Worm (Caenorhabditis elegans) whole organism, late embryonic: ENCODE measurements around the gene galt-1.

ENCODE experiments used
- C08G9.2 ChIP-seq: sonication (generic microtip); optimal IDR thresholded peaks from 2 replicates; lab custom pipeline; 2016; ENCODE audit warnings: mild to moderate bottlenecking, missing genetic modification characterization, moderate library complexity, missing compliant biosample characterization
- F13H6.1 ChIP-seq: sonication (generic microtip); optimal IDR thresholded peaks from 2 replicates; lab custom pipeline; 2016; ENCODE audit warnings: missing genetic modification characterization, missing compliant biosample characterization
- Y22D7AL.16 ChIP-seq: sonication (generic microtip); optimal IDR thresholded peaks from 2 replicates; lab custom pipeline; 2016; ENCODE audit warnings: missing genetic modification characterization, missing compliant biosample characterization
- ahr-1 ChIP-seq: sonication (generic microtip); optimal IDR thresholded peaks from 2 replicates; lab custom pipeline; 2016; ENCODE audit warnings: missing genetic modification characterization, missing compliant biosample characterization
- ceh-14 ChIP-seq: sonication (generic microtip); optimal IDR thresholded peaks from 2 replicates; lab custom pipeline; 2016; ENCODE audit warnings: missing genotype, missing genetic modification characterization, missing compliant biosample characterization
- ceh-18 ChIP-seq: sonication (generic microtip); optimal IDR thresholded peaks from 2 replicates; lab custom pipeline; 2016; ENCODE audit warnings: missing genetic modification characterization, missing compliant biosample characterization
- ceh-2 ChIP-seq: sonication (generic microtip); optimal IDR thresholded peaks from 2 replicates; lab custom pipeline; 2016; ENCODE audit warnings: missing genotype, missing genetic modification characterization, missing compliant biosample characterization
- ceh-24 ChIP-seq: sonication (generic microtip); optimal IDR thresholded peaks from 2 replicates; lab custom pipeline; 2016; ENCODE audit warnings: mild to moderate bottlenecking, missing genetic modification characterization, missing compliant biosample characterization
- ceh-30 ChIP-seq: fragments of 150-350 bp; optimal IDR thresholded peaks from 2 replicates; lab custom pipeline; 2014; ENCODE audit warnings: missing biosample characterization, missing genetic modification characterization
- ceh-45 ChIP-seq: fragments of 200-800 bp; sonication (Bioruptor generic); IDR thresholded peaks from 2 replicates; pipeline ENCODE4 v1.3.6; 2022; ENCODE audit warnings: missing genetic modification reagents, missing genetic modification characterization, missing compliant biosample characterization
- ceh-9 ChIP-seq: sonication (generic microtip); optimal IDR thresholded peaks from 2 replicates; lab custom pipeline; 2016; ENCODE audit warnings: mild to moderate bottlenecking, missing genetic modification characterization, inconsistent platforms, missing compliant biosample characterization
- dve-1 ChIP-seq: sonication (generic microtip); optimal IDR thresholded peaks from 2 replicates; lab custom pipeline; 2017; ENCODE audit warnings: antibody characterized with exemption, mild to moderate bottlenecking, missing genetic modification characterization, missing compliant biosample characterization
- elt-2 ChIP-seq: sonication (generic microtip); optimal IDR thresholded peaks from 2 replicates; lab custom pipeline; 2016; ENCODE audit warnings: missing genetic modification reagents, missing genetic modification characterization, missing compliant biosample characterization
- elt-4 ChIP-seq: sonication (generic microtip); optimal IDR thresholded peaks from 2 replicates; lab custom pipeline; 2016; ENCODE audit warnings: missing genetic modification characterization, missing compliant biosample characterization
- ets-4 ChIP-seq: sonication (generic microtip); optimal IDR thresholded peaks from 2 replicates; lab custom pipeline; 2016; ENCODE audit warnings: missing genetic modification characterization, missing compliant biosample characterization
- fkh-10 ChIP-seq: fragments of 150-350 bp; optimal IDR thresholded peaks from 2 replicates; lab custom pipeline; 2014; ENCODE audit warnings: missing biosample characterization, missing genetic modification reagents, missing genetic modification characterization
- fkh-6 ChIP-seq: sonication (generic microtip); optimal IDR thresholded peaks from 2 replicates; lab custom pipeline; 2016; ENCODE audit warnings: missing genetic modification characterization, missing compliant biosample characterization
- gmeb-2 ChIP-seq: sonication (generic microtip); optimal IDR thresholded peaks from 2 replicates; lab custom pipeline; 2016; ENCODE audit warnings: missing genetic modification characterization, inconsistent platforms, missing compliant biosample characterization
- hlh-15 ChIP-seq: sonication (generic microtip); optimal IDR thresholded peaks from 2 replicates; lab custom pipeline; 2016; ENCODE audit warnings: missing genetic modification characterization, missing compliant biosample characterization
- hlh-30 ChIP-seq: sonication (generic microtip); optimal IDR thresholded peaks from 2 replicates; lab custom pipeline; 2017; ENCODE audit warnings: antibody characterized with exemption, missing genetic modification characterization, missing compliant biosample characterization; ENCODE audit not compliant: insufficient read depth
- mec-3 ChIP-seq: sonication (generic microtip); optimal IDR thresholded peaks from 2 replicates; lab custom pipeline; 2016; ENCODE audit warnings: borderline replicate concordance, missing genetic modification characterization, missing compliant biosample characterization
- nfya-1 ChIP-seq: sonication (generic microtip); optimal IDR thresholded peaks from 2 replicates; lab custom pipeline; 2017; ENCODE audit warnings: missing genetic modification characterization, mild to moderate bottlenecking, missing compliant biosample characterization, antibody characterized with exemption, moderate library complexity
- nhr-11 ChIP-seq: fragments of 150-350 bp; optimal IDR thresholded peaks from 2 replicates; lab custom pipeline; 2014; ENCODE audit warnings: missing biosample characterization, missing genetic modification characterization
- npax-4 ChIP-seq: sonication (generic microtip); optimal IDR thresholded peaks from 2 replicates; lab custom pipeline; 2016; ENCODE audit warnings: missing genetic modification characterization, missing compliant biosample characterization
- pag-3 ChIP-seq: sonication (generic microtip); optimal IDR thresholded peaks from 2 replicates; lab custom pipeline; 2016; ENCODE audit warnings: missing compliant biosample characterization, missing genetic modification characterization, borderline replicate concordance
- pat-9 ChIP-seq: fragments of 200-800 bp; sonication (Bioruptor generic); optimal IDR thresholded peaks from 2 replicates; lab custom pipeline; 2018; ENCODE audit warnings: mild to moderate bottlenecking, missing genetic modification characterization, moderate library complexity, missing compliant biosample characterization
- rnt-1 ChIP-seq: sonication (generic microtip); optimal IDR thresholded peaks from 2 replicates; lab custom pipeline; 2016; ENCODE audit warnings: missing genetic modification characterization, missing compliant biosample characterization
- sdc-2 ChIP-seq: sonication (generic microtip); optimal IDR thresholded peaks from 2 replicates; lab custom pipeline; 2016; ENCODE audit warnings: missing genotype, missing genetic modification characterization, missing compliant biosample characterization
- sox-4 ChIP-seq: sonication (generic microtip); optimal IDR thresholded peaks from 2 replicates; lab custom pipeline; 2017; ENCODE audit warnings: mild to moderate bottlenecking, missing genetic modification characterization, inconsistent platforms, missing compliant biosample characterization
- syd-9 ChIP-seq: sonication (generic microtip); optimal IDR thresholded peaks from 2 replicates; lab custom pipeline; 2016; ENCODE audit warnings: mild to moderate bottlenecking, missing genetic modification characterization, moderate library complexity, missing compliant biosample characterization
- tbx-7 ChIP-seq: sonication (generic microtip); optimal IDR thresholded peaks from 2 replicates; lab custom pipeline; 2016; ENCODE audit warnings: missing genotype, missing genetic modification characterization, missing compliant biosample characterization
- ttx-3 ChIP-seq: sonication (generic microtip); optimal IDR thresholded peaks from 2 replicates; lab custom pipeline; 2016; ENCODE audit warnings: missing genetic modification reagents, missing genetic modification characterization, missing compliant biosample characterization
- unc-3 ChIP-seq, 2 experiments: fragments of 200-800 bp in 1 of 2; sonication (Bioruptor generic) in 1 of 2; sonication (generic microtip) in 1 of 2; conservative IDR thresholded peaks in 1 of 2; optimal IDR thresholded peaks in 1 of 2; 2 replicates each; pipeline versions ENCODE4 v1.3.6 to Lab custom; 2016 to 2022; ENCODE audit warnings: missing compliant biosample characterization in 2 of 2, missing genetic modification characterization in 2 of 2, missing genetic modification reagents in 1 of 2
- unc-42 ChIP-seq: sonication (generic microtip); optimal IDR thresholded peaks from 2 replicates; lab custom pipeline; 2016; ENCODE audit warnings: missing genotype, missing genetic modification characterization, missing compliant biosample characterization
- unc-55 ChIP-seq: sonication (generic microtip); optimal IDR thresholded peaks from 2 replicates; lab custom pipeline; 2017; ENCODE audit warnings: missing biosample characterization, missing genetic modification reagents, missing genetic modification characterization
- zip-5 ChIP-seq: sonication (generic microtip); optimal IDR thresholded peaks from 2 replicates; lab custom pipeline; 2016; ENCODE audit warnings: missing genetic modification characterization, missing compliant biosample characterization

The galt-1 gene

DNA sequence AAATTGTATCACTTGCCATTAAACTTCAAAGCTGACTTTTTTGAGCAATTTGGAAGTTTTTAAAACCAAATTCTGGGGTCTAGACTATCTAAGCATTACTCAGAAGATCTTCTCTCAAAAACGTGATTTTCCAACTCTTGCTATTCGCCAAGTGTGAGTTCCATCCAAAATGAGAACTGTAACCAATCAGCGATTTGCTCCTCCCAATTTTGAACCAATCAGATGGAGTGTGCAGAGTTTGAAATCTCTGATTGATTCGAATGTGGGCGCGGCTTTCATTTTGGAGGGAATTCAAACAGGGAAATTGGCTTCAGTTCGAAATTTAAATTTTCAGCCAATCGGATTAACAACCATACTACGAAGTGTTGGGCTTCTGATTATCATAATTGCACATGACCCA, 22.4 kb downstream of the galt-1 start:
- no peak for TF ChIP-seq ets-4 (tag; lab: Kevin White, UChicago)
- peak; percentile 75 for TF ChIP-seq nfya-1 (tag; lab: Kevin White, UChicago)
- no peak for TF ChIP-seq dve-1
- no peak for TF ChIP-seq C08G9.2
- TF ChIP-seq elt-2: no peak
- no peak for TF ChIP-seq sox-4 (tag; lab: Kevin White, UChicago)
- TF ChIP-seq, all 69 proteins: peak for 1

DNA sequence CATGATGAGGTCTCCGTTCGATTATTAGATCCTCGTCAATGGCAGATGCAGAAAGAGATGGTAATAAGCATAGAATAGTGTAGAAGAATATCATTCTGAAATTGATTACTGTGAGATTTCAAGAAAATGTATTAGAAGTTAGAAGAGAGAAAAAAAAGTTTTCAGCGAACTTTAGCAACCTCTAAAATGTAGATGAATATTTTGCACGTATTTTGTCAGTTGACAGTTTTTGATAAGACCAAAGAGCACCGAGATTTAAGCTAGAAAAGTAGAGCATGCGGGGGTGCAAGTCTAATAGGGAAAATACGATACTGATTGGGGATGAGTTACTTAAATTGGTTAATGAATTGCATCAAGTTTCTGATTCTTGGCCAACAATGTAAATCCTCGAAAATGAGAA, 24.0 kb downstream of the galt-1 start, which contains the start of gene M03F8.6:
Gene M03F8.6, minus strand, starts transcription at position 101 of the 400 bp plus-strand sequence.
- TF ChIP-seq C08G9.2 (no peak), ceh-2 (no peak), elt-2 (no peak), Y22D7AL.16 (no peak), ahr-1 (tag; lab: Kevin White, UChicago) (no peak), sdc-2 (tag; lab: Kevin White, UChicago) (no peak), F13H6.1 (tag; lab: Kevin White, UChicago) (no peak)

DNA sequence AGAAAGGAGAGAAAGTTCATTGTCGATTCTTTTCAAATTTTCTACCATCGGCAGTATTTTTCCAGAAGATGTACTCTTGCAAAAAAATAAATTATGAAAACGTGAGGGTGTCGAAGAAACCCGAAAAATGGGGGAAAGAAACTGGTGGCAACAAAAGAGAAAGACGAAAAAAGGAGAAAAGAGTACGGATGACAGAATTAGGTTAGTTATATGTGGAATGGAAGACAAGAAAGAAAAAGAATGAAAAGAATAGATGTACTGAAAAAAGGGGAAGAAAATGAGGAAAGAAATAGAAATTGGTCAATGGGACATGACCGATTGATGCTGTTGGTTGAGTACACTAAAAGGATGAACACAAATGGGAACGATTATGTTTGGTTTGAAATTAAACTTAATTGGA, 24.9 kb downstream of the galt-1 start:
- no peak for TF ChIP-seq ceh-18 (tag; lab: Kevin White, UChicago)
- TF ChIP-seq mec-3 (tag; lab: Kevin White, UChicago): no peak
- no peak for TF ChIP-seq elt-2
- peak; percentile 74 for TF ChIP-seq unc-42 (tag; lab: Kevin White, UChicago)
- TF ChIP-seq tbx-7 (tag; lab: Kevin White, UChicago): no peak
- no peak for TF ChIP-seq elt-4 (tag; lab: Kevin White, UChicago)
- TF ChIP-seq hlh-30 (tag; lab: Kevin White, UChicago): no peak
- no peak for TF ChIP-seq rnt-1 (tag; lab: Kevin White, UChicago)
- no peak for TF ChIP-seq npax-4 (tag; lab: Kevin White, UChicago)

DNA sequence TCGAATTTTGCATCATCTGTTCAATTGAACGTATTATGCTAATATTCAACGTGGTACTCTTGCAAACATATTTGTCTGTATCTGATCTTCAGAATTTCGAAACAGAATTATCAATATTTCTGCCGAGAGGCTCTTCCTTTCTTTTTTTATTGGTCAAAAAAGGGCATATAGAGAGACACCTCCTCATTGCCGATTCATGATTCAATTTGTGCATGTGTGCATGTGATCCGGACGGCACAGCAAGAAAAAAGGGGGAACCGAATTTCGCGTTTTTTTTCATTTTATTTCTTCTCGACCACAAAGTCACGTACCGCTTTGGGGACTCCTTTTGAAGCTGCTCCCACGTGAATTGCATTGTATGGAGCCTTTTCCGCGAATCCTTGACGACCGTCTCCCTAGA, 30.8 kb downstream of the galt-1 start, which contains the start of gene mcp-1:
Gene mcp-1, plus strand, starts transcription at position 292 of the 400 bp plus-strand sequence.
- no peak for TF ChIP-seq sdc-2 (tag; lab: Kevin White, UChicago)
- peak; percentile 85 for TF ChIP-seq unc-42 (tag; lab: Kevin White, UChicago)

DNA sequence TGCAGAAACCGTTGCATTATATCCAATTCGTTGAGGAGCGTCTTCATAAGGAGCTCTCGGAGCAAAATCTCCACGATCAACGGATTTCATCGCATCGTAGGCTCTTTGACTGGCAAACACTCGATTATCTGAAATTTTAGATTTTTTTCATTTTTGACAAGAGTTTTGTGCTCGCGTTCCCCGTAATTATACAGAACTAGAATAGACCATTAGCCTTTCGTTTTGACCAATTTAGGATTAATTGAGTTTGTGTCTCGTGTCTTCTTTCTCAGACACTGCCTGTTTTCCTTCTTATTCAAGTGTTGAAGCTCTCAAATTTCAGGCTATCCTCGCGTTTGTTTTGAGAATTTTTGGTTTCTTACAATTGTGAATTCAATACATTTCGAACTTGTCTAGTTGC, 32.4 kb downstream of the galt-1 start:
- no peak for TF ChIP-seq elt-4 (tag; lab: Kevin White, UChicago)
- TF ChIP-seq unc-42 (tag; lab: Kevin White, UChicago): peak; percentile 59
- TF ChIP-seq, all 69 proteins: peak for 1

DNA sequence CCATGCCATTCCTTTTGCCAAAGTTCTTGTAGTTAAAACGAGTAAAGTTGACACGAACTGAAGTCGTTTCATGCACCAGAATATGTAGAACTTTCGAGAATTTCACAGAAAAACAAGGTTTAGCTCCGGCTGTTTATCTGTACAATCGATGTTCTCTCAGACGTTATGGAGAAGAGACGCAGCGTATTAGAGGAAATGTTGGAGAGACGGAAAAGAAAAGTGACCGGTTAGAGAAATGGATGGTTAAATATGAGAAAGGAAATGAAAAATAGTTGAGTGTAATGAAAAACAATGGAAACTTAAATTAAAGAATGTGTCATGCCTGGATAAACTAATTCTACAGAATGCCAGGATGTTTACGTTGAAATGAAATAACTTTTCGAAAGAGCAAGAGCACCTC, 33.0 kb downstream of the galt-1 start, which contains the start of gene pcm-1:
Gene pcm-1, minus strand, starts transcription at position 187 of the 400 bp plus-strand sequence.
- TF ChIP-seq unc-42 (tag; lab: Kevin White, UChicago) (peak; percentile 14), nfya-1 (tag; lab: Kevin White, UChicago) (peak; percentile 20), ceh-9 (no peak), hlh-15 (no peak)

DNA sequence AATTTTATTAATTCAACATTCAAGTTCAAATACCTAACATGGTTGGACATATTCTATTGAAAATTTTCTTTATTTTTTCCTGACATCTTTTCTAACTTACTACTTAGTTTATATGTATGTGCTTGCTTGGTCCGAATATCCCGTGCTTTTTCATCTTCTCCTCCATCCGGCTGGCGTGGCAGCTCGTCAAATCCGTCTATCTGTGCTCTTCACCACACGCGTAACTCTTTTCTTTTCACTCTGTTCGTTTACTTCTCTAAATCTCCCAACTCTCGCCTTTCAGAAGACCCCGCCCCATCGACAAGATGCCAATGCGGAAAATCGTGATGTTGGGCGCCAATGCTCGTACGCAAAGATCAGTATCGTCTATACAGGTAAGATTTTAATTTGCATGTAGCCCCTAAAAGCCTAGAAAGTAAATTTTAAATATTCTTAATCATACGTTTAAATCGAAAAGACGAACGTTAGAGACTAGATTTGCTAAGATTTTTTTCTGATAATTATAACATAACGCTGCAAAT, 34.0 kb downstream of the galt-1 start:
- peak; percentile 43 for TF ChIP-seq unc-55 (GFP tag; lab: Kevin White, UChicago)
- TF ChIP-seq unc-42 (tag; lab: Kevin White, UChicago): peak; percentile 32
- no peak for TF ChIP-seq ceh-30
- no peak for TF ChIP-seq ceh-14 (tag; lab: Kevin White, UChicago)
- TF ChIP-seq sox-4 (tag; lab: Kevin White, UChicago): no peak
- TF ChIP-seq ceh-18 (tag; lab: Kevin White, UChicago): peak; percentile 8

DNA sequence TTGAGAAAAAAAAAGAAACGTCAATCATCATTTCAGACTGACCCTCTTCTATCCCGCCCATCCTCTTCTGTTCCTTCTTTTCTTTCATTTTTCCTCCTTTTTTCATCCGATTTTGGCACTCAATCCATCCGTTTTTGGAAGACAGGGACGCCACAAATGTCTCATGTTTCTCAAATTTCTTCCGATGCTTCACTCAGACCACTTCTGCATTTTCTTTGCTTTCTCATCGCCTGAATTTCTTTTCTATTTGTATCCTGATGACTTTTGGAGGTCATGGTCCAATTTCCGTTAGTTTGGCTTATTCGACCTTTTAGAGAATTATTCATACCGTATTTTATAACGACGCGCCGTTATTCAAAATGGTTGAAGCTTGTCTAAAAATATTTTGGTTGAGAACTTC, 41.9 kb downstream of the galt-1 start:
- no peak for TF ChIP-seq ceh-45 (GFP tag; lab: Robert Waterston, UW)
- no peak for TF ChIP-seq mec-3 (tag; lab: Kevin White, UChicago)
- TF ChIP-seq ahr-1 (tag; lab: Kevin White, UChicago): no peak
- no peak for TF ChIP-seq unc-3 (GFP tag; conservative IDR thresholded peaks at IDR 0.05; lab: Robert Waterston, UW)
- TF ChIP-seq unc-3 (tag; optimal IDR thresholded peaks at IDR 0.05; lab: Kevin White, UChicago): no peak
- TF ChIP-seq syd-9 (tag; lab: Kevin White, UChicago): no peak
- no peak for TF ChIP-seq pat-9 (tag; lab: Kevin White, UChicago)
- TF ChIP-seq nhr-11 (tag; lab: Kevin White, UChicago): no peak
- no peak for TF ChIP-seq ceh-24 (tag; lab: Kevin White, UChicago)
- TF ChIP-seq fkh-10 (GFP tag; lab: Kevin White, UChicago): no peak
- no peak for TF ChIP-seq ttx-3 (tag; lab: Kevin White, UChicago)
- TF ChIP-seq C08G9.2: no peak
- no peak for TF ChIP-seq zip-5 (tag; lab: Kevin White, UChicago)
- TF ChIP-seq pag-3 (tag; lab: Kevin White, UChicago): no peak
- no peak for TF ChIP-seq elt-4 (tag; lab: Kevin White, UChicago)
- TF ChIP-seq fkh-6 (tag; lab: Kevin White, UChicago): no peak
- no peak for TF ChIP-seq gmeb-2 (tag; lab: Kevin White, UChicago)
- TF ChIP-seq ceh-18 (tag; lab: Kevin White, UChicago): no peak
